Worm (Caenorhabditis elegans) whole organism, L1 larva: ENCODE data around the gene lpr-4.

ENCODE experiments used
- aha-1 ChIP-seq: fragments of 150-350 bp; optimal IDR thresholded peaks from 2 replicates; lab custom pipeline; 2014; ENCODE audit warnings: missing biosample characterization, missing genetic modification characterization
- dpl-1 ChIP-seq, 3 experiments: fragments of 150-350 bp in 2 of 3; sonication (generic microtip) in 1 of 3; optimal IDR thresholded peaks; 2 replicates each; lab custom pipeline; 2014 to 2017; ENCODE audit warnings: missing biosample characterization in 3 of 3, missing genetic modification characterization in 3 of 3, missing genetic modification reagents in 3 of 3
- lin-13 ChIP-seq: fragments of 150-350 bp; optimal IDR thresholded peaks from 2 replicates; lab custom pipeline; 2014; ENCODE audit warnings: missing biosample characterization, missing genetic modification reagents, missing genetic modification characterization
- lin-35 ChIP-seq, 2 experiments: fragments of 150-350 bp; optimal IDR thresholded peaks; 2 replicates each; lab custom pipeline; 2014; ENCODE audit warnings: missing biosample characterization in 2 of 2, missing genetic modification characterization in 2 of 2, missing genetic modification reagents in 2 of 2
- nhr-12 ChIP-seq: sonication (generic microtip); optimal IDR thresholded peaks from 2 replicates; lab custom pipeline; 2017; ENCODE audit warnings: missing biosample characterization, missing genetic modification characterization
- nhr-76 ChIP-seq: sonication (generic microtip); optimal IDR thresholded peaks from 2 replicates; lab custom pipeline; 2017; ENCODE audit warnings: missing biosample characterization, missing genetic modification characterization
- pqm-1 ChIP-seq: sonication (generic microtip); optimal IDR thresholded peaks from 3 replicates; lab custom pipeline; 2017; ENCODE audit warnings: missing biosample characterization, missing genetic modification characterization
- sptf-1 ChIP-seq: fragments of 150-350 bp; optimal IDR thresholded peaks from 2 replicates; lab custom pipeline; 2014; ENCODE audit warnings: missing biosample characterization, missing genetic modification characterization
- zag-1 ChIP-seq: fragments of 150-350 bp; optimal IDR thresholded peaks from 2 replicates; lab custom pipeline; 2014; ENCODE audit warnings: missing biosample characterization, missing genetic modification characterization
- ztf-4 ChIP-seq: fragments of 150-350 bp; optimal IDR thresholded peaks from 2 replicates; lab custom pipeline; 2014; ENCODE audit warnings: missing biosample characterization, missing genetic modification characterization

DNA sequence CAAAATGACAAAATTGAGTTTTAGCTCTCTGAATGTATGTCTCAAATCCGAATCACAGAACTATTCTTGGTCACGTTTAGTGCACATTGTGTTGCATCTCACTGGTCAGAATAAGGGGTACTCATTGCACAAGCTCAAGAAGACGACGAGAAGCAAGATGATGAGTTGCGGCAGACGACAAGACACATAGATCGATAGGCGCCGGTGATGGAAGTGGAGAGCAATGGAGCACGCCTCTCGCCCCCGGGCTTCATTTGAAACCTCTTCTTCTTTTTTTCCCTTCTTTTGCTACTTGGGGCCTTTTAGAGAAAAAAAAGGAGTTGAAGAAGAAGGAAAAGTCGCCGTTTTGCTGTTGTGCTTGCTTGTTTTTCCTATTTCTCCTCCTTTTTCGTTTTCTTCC, 3.4 kb downstream of the lpr-4 start, which contains the start of gene apt-9:
- TF ChIP-seq aha-1 (no peak), zag-1 (tag; lab: Kevin White, UChicago) (no peak), dpl-1 (GFP tag; optimal IDR thresholded peaks at IDR 0.05; lab: Kevin White, UChicago) (no peak), lin-35 (GFP tag; optimal IDR thresholded peaks at IDR 0.05; lab: Kevin White, UChicago) (no peak), sptf-1 (tag; lab: Kevin White, UChicago) (no peak), nhr-76 (tag; lab: Kevin White, UChicago) (no peak), ztf-4 (tag; lab: Kevin White, UChicago) (no peak), pqm-1 (no peak), lin-13 (GFP tag; lab: Kevin White, UChicago) (no peak), nhr-12 (tag; lab: Kevin White, UChicago) (no peak)
